Worm (Caenorhabditis elegans) whole organism, L4 larva: Measurements from ENCODE around the gene ins-21.

Experiments used
- aly-2 ChIP-seq: sonication (generic microtip); optimal IDR thresholded peaks from 2 replicates; lab custom pipeline; 2018; ENCODE audit warnings: missing biosample characterization, missing genetic modification characterization
- ama-1 ChIP-seq: fragments of 150-350 bp; optimal IDR thresholded peaks from 2 replicates; lab custom pipeline; 2014; ENCODE audit warnings: inconsistent platforms, mixed read lengths
- dve-1 ChIP-seq: sonication (generic microtip); optimal IDR thresholded peaks from 2 replicates; lab custom pipeline; 2017; ENCODE audit warnings: antibody characterized with exemption, mild to moderate bottlenecking, missing genetic modification characterization, missing compliant biosample characterization; ENCODE audit not compliant: insufficient read depth
- egl-27 ChIP-seq: sonication (generic microtip); optimal IDR thresholded peaks from 3 replicates; lab custom pipeline; 2017; ENCODE audit warnings: missing biosample characterization, missing genetic modification reagents, missing genetic modification characterization
- egl-43 ChIP-seq: fragments of 200-800 bp; sonication (Bioruptor generic); IDR thresholded peaks from 2 replicates; pipeline ENCODE4 v1.3.6; 2022; ENCODE audit warnings: missing genetic modification reagents, missing genetic modification characterization, missing compliant biosample characterization
- hlh-11 ChIP-seq: fragments of 200-800 bp; sonication (Bioruptor generic); optimal IDR thresholded peaks from 2 replicates; lab custom pipeline; 2018; ENCODE audit warnings: mild to moderate bottlenecking, missing genetic modification characterization, missing compliant biosample characterization
- lin-15B ChIP-seq: fragments of 150-350 bp; sonication (generic microtip); optimal IDR thresholded peaks from 3 replicates; lab custom pipeline; 2014; ENCODE audit warnings: missing biosample characterization, missing genetic modification characterization
- php-3 ChIP-seq: fragments of 200-800 bp; sonication (Bioruptor generic); IDR thresholded peaks from 2 replicates; pipeline ENCODE4 v1.3.6; 2022; ENCODE audit warnings: missing genetic modification reagents, missing genetic modification characterization, missing compliant biosample characterization
- sdz-12 ChIP-seq: fragments of 200-800 bp; sonication (Bioruptor generic); optimal IDR thresholded peaks from 2 replicates; lab custom pipeline; 2018; ENCODE audit warnings: mild to moderate bottlenecking, missing genetic modification characterization, missing compliant biosample characterization
- unc-130 ChIP-seq: sonication (generic microtip); optimal IDR thresholded peaks from 2 replicates; lab custom pipeline; 2016; ENCODE audit warnings: missing genetic modification reagents, missing genetic modification characterization, missing compliant biosample characterization
- unc-62 ChIP-seq, 3 experiments: fragments of 150-350 bp in 1 of 3; sonication (generic microtip); optimal IDR thresholded peaks in 2 of 3; peaks in 1 of 3; 1 replicate in 1 of 3; 2 replicates in 2 of 3; lab custom pipeline; 2014 to 2017; ENCODE audit warnings: missing biosample characterization in 3 of 3, missing genetic modification characterization in 3 of 3, missing genetic modification reagents in 3 of 3, missing genotype in 1 of 3
- zag-1 ChIP-seq: fragments of 150-350 bp; optimal IDR thresholded peaks from 2 replicates; lab custom pipeline; 2014; ENCODE audit warnings: missing biosample characterization, missing genetic modification characterization

DNA sequence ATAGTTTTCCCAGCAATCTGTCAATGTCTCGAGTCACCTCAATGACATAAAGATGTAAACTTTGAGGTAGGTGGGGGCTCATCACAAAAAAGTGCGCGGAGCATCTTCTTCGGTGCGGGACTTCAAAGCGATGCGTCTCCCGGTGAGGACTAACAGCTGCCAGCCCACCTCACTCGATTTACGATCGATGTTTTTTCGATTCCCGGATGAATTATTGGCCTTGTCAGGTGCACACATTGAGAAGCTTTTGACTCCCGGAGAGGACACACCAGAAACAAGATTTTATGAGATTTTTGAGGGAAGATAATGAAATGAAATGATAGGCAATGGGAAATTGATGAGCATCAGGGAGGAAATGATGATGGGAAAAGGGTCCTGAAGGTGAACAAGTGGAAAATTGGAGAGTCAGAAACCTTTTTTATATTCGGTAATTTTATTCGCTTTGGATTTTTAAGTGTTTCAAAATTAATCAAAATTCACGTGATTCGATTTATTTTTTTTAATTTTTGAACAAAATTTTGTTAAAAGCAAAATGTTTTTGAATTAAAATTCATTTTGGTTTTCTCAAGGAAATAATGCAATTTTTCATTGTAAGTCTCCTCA is 36.6 kb upstream of the ins-21 start, which contains the start of gene C05B5.12:
- no peak for TF ChIP-seq dve-1 (tag; lab: Kevin White, UChicago)
- TF ChIP-seq hlh-11, result no peak
- no peak for TF ChIP-seq sdz-12
- no peak for TF ChIP-seq aly-2 (tag; lab: Kevin White, UChicago)
- TF ChIP-seq egl-43, result no peak
- no peak for TF ChIP-seq lin-15B (tag; lab: Kevin White, UChicago)
- TF ChIP-seq zag-1 (tag; lab: Kevin White, UChicago), result no peak
- no peak for TF ChIP-seq php-3 (GFP tag; lab: Robert Waterston, UW)
- TF ChIP-seq egl-27 (tag; lab: Kevin White, UChicago), result no peak
- no peak for TF ChIP-seq ama-1 (lab: Kevin White, UChicago)
- no peak for TF ChIP-seq unc-62 (GFP tag; optimal IDR thresholded peaks at IDR 0.05 in 1 of 2; lab: Kevin White, UChicago)
- TF ChIP-seq unc-62 (tag; optimal IDR thresholded peaks at IDR 0.05; lab: Kevin White, UChicago), result no peak
- TF ChIP-seq unc-130 (GFP tag; lab: Kevin White, UChicago), result no peak
